Worm (Caenorhabditis elegans): ENCODE measurements around the gene T07D4.2.

ce11 chrII:8903871-8904270, 30.1 kb upstream of the T07D4.2 start:
- TF ChIP-seq zag-1 (tag; optimal IDR thresholded peaks at IDR 0.05) = no peak
- TF ChIP-seq unc-86 (tag; optimal IDR thresholded peaks at IDR 0.05) = no peak
- TF ChIP-seq lin-13 (GFP tag; optimal IDR thresholded peaks at IDR 0.05) = no peak
- no peak for TF ChIP-seq pax-3 (tag; optimal IDR thresholded peaks at IDR 0.05)
- no peak for TF ChIP-seq ztf-11 (tag; optimal IDR thresholded peaks at IDR 0.05)
- TF ChIP-seq skn-1 (tag; optimal IDR thresholded peaks at IDR 0.05) = no peak
- TF ChIP-seq unc-62 (GFP tag; optimal IDR thresholded peaks at IDR 0.05) = no peak
- TF ChIP-seq fos-1 (tag; optimal IDR thresholded peaks at IDR 0.05) = no peak
- no peak for TF ChIP-seq nhr-12 (tag; optimal IDR thresholded peaks at IDR 0.05)
- TF ChIP-seq ets-5 (GFP tag; IDR thresholded peaks at IDR 0.05) = no peak
- no peak for TF ChIP-seq ceh-82 (tag; optimal IDR thresholded peaks at IDR 0.05)
- no peak for TF ChIP-seq blmp-1 (tag; optimal IDR thresholded peaks at IDR 0.05)

Measured in whole organism, L1 larva.